Worm (Caenorhabditis elegans): ENCODE measurements around the gene bath-24.

The bath-24 gene

ce11 chrII:1995744-1996143 is 49.7 kb downstream of the bath-24 start:
- TF ChIP-seq gei-17 (GFP tag; optimal IDR thresholded peaks at IDR 0.05) (no peak), nhr-80 (tag; optimal IDR thresholded peaks at IDR 0.05) (peak; percentile 27), nhr-90 (tag; optimal IDR thresholded peaks at IDR 0.05) (no peak), unc-130 (GFP tag; optimal IDR thresholded peaks at IDR 0.05) (no peak)

All from whole organism, young adult.